Worm (Caenorhabditis elegans) whole organism, midembryonic: ENCODE data around the gene F57B1.6.

ENCODE experiments used
- flt-1 ChIP-seq: fragments of 200-800 bp; sonication (Bioruptor generic); IDR thresholded peaks from 2 replicates; pipeline ENCODE4 v1.3.6; 2022; ENCODE audit warnings: missing genetic modification characterization, missing compliant biosample characterization
- med-1 ChIP-seq: sonication (generic microtip); optimal IDR thresholded peaks from 2 replicates; lab custom pipeline; 2017; ENCODE audit warnings: missing genetic modification characterization, mild to moderate bottlenecking, missing compliant biosample characterization, antibody characterized with exemption, missing genetic modification reagents; ENCODE audit not compliant: insufficient read depth

ce11 chrV:13197823-13198222 lies 11.6 kb upstream of the F57B1.6 start, which contains the start of gene F57B1.9:
- TF ChIP-seq med-1 (GFP tag; lab: Kevin White, UChicago) (no peak), flt-1 (GFP tag; lab: Robert Waterston, UW) (no peak)
